Worm (Caenorhabditis elegans) whole organism, mixed stage, embryonic: ENCODE data around the gene cytb-5.1.

Experiments
- drap-1 ChIP-seq: fragments of 200-800 bp; sonication (Bioruptor generic); optimal IDR thresholded peaks from 3 replicates; lab custom pipeline; 2018; ENCODE audit warnings: mild to moderate bottlenecking, missing genetic modification characterization, missing compliant biosample characterization
- elt-3 ChIP-seq: fragments of 150-350 bp; optimal IDR thresholded peaks from 2 replicates; lab custom pipeline; 2014; ENCODE audit warnings: missing biosample characterization, missing genetic modification characterization
- flh-1 ChIP-seq: fragments of 200-800 bp; sonication (Bioruptor generic); optimal IDR thresholded peaks from 2 replicates; lab custom pipeline; 2018; ENCODE audit warnings: mild to moderate bottlenecking, missing genetic modification characterization, moderate library complexity, missing compliant biosample characterization
- hlh-1 ChIP-seq: fragments of 150-350 bp; optimal IDR thresholded peaks from 2 replicates; lab custom pipeline; 2014; ENCODE audit warnings: missing biosample characterization, missing genetic modification reagents, missing genetic modification characterization
- lin-13 ChIP-seq: fragments of 150-350 bp; optimal IDR thresholded peaks from 2 replicates; lab custom pipeline; 2014; ENCODE audit warnings: missing biosample characterization, missing genetic modification characterization
- lsy-2 ChIP-seq: fragments of 150-350 bp; optimal IDR thresholded peaks from 2 replicates; lab custom pipeline; 2014; ENCODE audit warnings: missing biosample characterization, missing genetic modification characterization
- nhr-12 ChIP-seq: fragments of 150-350 bp; optimal IDR thresholded peaks from 2 replicates; lab custom pipeline; 2014; ENCODE audit warnings: missing biosample characterization, missing genetic modification characterization
- nhr-76 ChIP-seq: sonication (generic microtip); optimal IDR thresholded peaks from 2 replicates; lab custom pipeline; 2017; ENCODE audit warnings: missing biosample characterization, missing genetic modification characterization
- pha-4 ChIP-seq: fragments of 150-350 bp; optimal IDR thresholded peaks from 2 replicates; lab custom pipeline; 2018; ENCODE audit warnings: missing biosample characterization, missing genetic modification reagents, missing genetic modification characterization
- sptf-1 ChIP-seq: sonication (generic microtip); optimal IDR thresholded peaks from 2 replicates; lab custom pipeline; 2017; ENCODE audit warnings: mild to moderate bottlenecking, missing genetic modification characterization, moderate library complexity, missing compliant biosample characterization
- unc-39 ChIP-seq: fragments of 150-350 bp; optimal IDR thresholded peaks from 2 replicates; lab custom pipeline; 2014; ENCODE audit warnings: missing biosample characterization, missing genetic modification characterization
- unc-62 ChIP-seq: fragments of 150-350 bp; optimal IDR thresholded peaks from 2 replicates; lab custom pipeline; 2014; ENCODE audit warnings: missing biosample characterization, missing genetic modification reagents, missing genetic modification characterization
- ztf-11 ChIP-seq: fragments of 150-350 bp; optimal IDR thresholded peaks from 2 replicates; lab custom pipeline; 2014; ENCODE audit warnings: missing biosample characterization, missing genetic modification characterization

DNA sequence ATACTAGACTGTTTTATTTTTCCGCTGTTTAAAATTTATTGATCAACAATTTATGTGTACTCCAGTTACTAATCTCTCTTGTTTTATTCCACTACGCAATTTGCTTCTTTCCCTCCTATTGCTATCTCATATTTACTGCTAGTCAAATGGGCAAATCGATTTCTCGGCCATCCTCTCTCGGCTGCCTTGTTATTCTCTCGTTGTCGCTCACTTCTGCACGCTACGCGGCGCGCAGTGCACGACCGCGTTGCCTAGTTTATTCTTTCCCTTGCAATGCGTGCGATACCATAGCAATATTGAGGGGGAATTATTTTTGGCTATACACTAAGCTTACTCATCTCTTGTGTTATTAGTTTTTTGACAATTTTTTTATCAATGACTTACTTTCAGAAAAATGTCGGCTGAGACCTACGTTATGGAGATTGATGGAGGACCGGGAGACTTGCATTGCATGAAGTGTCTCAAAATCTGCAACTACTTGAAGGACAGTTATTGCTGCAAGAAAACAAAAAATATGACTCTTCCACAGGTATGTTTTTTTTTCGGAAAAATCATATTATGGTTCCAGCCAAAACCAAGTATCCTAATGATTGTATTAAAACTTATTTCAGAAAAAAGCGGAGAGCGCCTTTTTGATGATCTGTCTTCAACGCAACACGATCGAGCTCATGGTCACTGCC is 24.1 kb upstream of the cytb-5.1 start, which contains the start of gene F48F7.6:
- TF ChIP-seq hlh-1 (tag; lab: Kevin White, UChicago) (peak; percentile 40), sptf-1 (tag; lab: Kevin White, UChicago) (peak; percentile 38), flh-1 (GFP tag; lab: Kevin White, UChicago) (no peak), unc-39 (tag; lab: Kevin White, UChicago) (no peak), lin-13 (no peak), elt-3 (tag; lab: Kevin White, UChicago) (no peak), drap-1 (peak; percentile 31), lsy-2 (tag; lab: Kevin White, UChicago) (no peak), pha-4 (tag; lab: Kevin White, UChicago) (peak; percentile 42), unc-62 (GFP tag; lab: Kevin White, UChicago) (peak; percentile 28), nhr-12 (tag; lab: Kevin White, UChicago) (no peak), ztf-11 (tag; lab: Kevin White, UChicago) (no peak), nhr-76 (no peak)
